Fruit fly (Drosophila melanogaster) whole organism, wandering third instar larva: ENCODE results near the gene cona.

ENCODE experiments used
- CrebA ChIP-seq: fragments of 200-800 bp; sonication (Bioruptor generic); optimal IDR thresholded peaks from 2 replicates; lab custom pipeline; 2016; ENCODE audit warnings: missing biosample characterization, mild to moderate bottlenecking, missing genetic modification characterization, borderline replicate concordance
- Mio ChIP-seq: sonication (Bioruptor generic); optimal IDR thresholded peaks from 2 replicates; lab custom pipeline; 2016; ENCODE audit warnings: missing biosample characterization, missing genetic modification characterization
- N ChIP-seq: fragments of >200 bp; optimal IDR thresholded peaks from 2 replicates; lab custom pipeline; 2018; ENCODE audit warnings: missing biosample characterization, missing external identifiers, missing genetic modification characterization
- brk ChIP-seq: fragments of 200-800 bp; sonication (Bioruptor generic); optimal IDR thresholded peaks from 2 replicates; lab custom pipeline; 2016; ENCODE audit warnings: missing biosample characterization, mild to moderate bottlenecking, missing genetic modification characterization
- ey ChIP-seq: fragments of 200-800 bp; sonication (Bioruptor generic); optimal IDR thresholded peaks from 2 replicates; lab custom pipeline; 2016; ENCODE audit warnings: missing biosample characterization, missing genetic modification characterization
- h ChIP-seq: fragments of 200-800 bp; sonication (Bioruptor generic); optimal IDR thresholded peaks from 3 replicates; lab custom pipeline; 2016; ENCODE audit warnings: missing biosample characterization, mild to moderate bottlenecking, missing genetic modification characterization
- psq ChIP-seq: fragments of 200-800 bp; sonication (Bioruptor generic); optimal IDR thresholded peaks from 3 replicates; lab custom pipeline; 2017; ENCODE audit warnings: missing biosample characterization, mild to moderate bottlenecking, missing genetic modification characterization, moderate library complexity

DNA sequence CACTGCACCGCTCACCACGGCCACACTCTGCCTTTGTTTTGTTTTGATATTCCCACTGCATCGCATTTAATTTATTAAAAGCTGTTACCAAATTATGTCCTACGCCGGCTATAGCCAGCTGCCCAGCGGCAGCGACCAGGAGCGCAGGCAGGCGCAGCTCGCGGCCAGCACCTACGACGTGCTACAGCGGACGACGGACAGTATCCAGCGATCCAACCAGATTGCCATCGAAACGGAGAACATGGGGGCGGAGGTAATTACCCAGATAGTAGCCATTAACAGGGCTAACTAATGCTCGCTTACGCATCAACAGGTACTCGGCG lies 14.0 kb downstream of the cona start:
- TF ChIP-seq psq (GFP tag; lab: Kevin White, UChicago) (no peak), ey (no peak), h (GFP tag; lab: Kevin White, UChicago) (no peak), brk (GFP tag; lab: Kevin White, UChicago) (no peak), CrebA (GFP tag; lab: Kevin White, UChicago) (no peak), N (GFP tag; lab: Kevin White, UChicago) (no peak), Mio (no peak)
